Fruit fly (Drosophila melanogaster): ENCODE results near the gene Grp170.

Grp170 gene

DNA sequence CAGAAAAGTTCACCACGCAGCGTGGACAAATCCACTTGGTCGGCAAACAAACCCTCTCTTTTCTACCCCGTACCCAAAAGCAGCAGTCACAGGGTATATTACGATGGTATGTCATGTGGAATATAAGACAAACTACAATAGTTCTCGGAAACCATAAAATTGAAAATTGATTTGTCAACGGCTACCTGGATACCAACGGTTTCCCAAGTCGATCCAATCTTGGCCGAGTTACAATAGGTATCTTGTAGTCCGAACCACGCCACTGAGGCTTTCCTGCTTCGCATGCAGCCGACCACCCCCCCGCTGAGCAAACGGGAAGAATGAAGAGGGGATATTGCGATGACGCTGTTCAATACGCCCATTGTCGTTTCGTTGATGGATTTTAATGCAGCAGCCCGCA is 43.5 kb upstream of the Grp170 start (continued):
- TF ChIP-seq CrebB (tag; optimal IDR thresholded peaks at IDR 0.05) (no peak), eve (GFP tag; optimal IDR thresholded peaks at IDR 0.05) (peak in 1 of 2 experiments; percentile 21), Meics (GFP tag; optimal IDR thresholded peaks at IDR 0.05) (peak; percentile 14), jumu (GFP tag; optimal IDR thresholded peaks at IDR 0.05) (peak; percentile 76), phol (tag; optimal IDR thresholded peaks at IDR 0.05) (peak; percentile 51), lab (GFP tag; optimal IDR thresholded peaks at IDR 0.05) (peak; percentile 36), CG13624 (GFP tag; optimal IDR thresholded peaks at IDR 0.05) (no peak), CG11723 (GFP tag; optimal IDR thresholded peaks at IDR 0.05) (no peak), Gug (GFP tag; IDR thresholded peaks at IDR 0.05) (peak; percentile 59; the same call in 2 of the 4 replicates), nerfin-1 (tag; optimal IDR thresholded peaks at IDR 0.05) (peak; percentile 49), CG17612 (GFP tag; IDR thresholded peaks at IDR 0.05) (no peak), Abd-B (GFP tag; optimal IDR thresholded peaks at IDR 0.05) (peak; percentile 8), luna (GFP tag; optimal IDR thresholded peaks at IDR 0.05) (no peak), Mrtf (GFP tag; IDR thresholded peaks at IDR 0.05) (peak; percentile 71), CG10565 (GFP tag; optimal IDR thresholded peaks at IDR 0.05) (no peak), Aef1 (GFP tag; IDR thresholded peaks at IDR 0.05) (0 out of 3 replicates have a peak, but pooled peaks have one; percentile 20), amos (GFP tag; IDR thresholded peaks at IDR 0.05; ENCODE audit: partially characterized antibody) (no peak), Fer3 (tag; optimal IDR thresholded peaks at IDR 0.05) (peak; percentile 20), CG16815 (GFP tag; optimal IDR thresholded peaks at IDR 0.05) (peak; percentile 51), bowl (GFP tag; IDR thresholded peaks at IDR 0.05) (no peak), CG2129 (GFP tag; IDR thresholded peaks at IDR 0.05; ENCODE audit: partially characterized antibody) (no peak), Kr (GFP tag; optimal IDR thresholded peaks at IDR 0.05) (no peak), dysf (GFP tag; IDR thresholded peaks at IDR 0.05) (peak; percentile 83), CG2678 (tag; optimal IDR thresholded peaks at IDR 0.05) (peak; percentile 44), CG9876 (GFP tag; optimal IDR thresholded peaks at IDR 0.05) (no peak), Fer2 (tag; optimal IDR thresholded peaks at IDR 0.05) (no peak), CG15269 (tag; optimal IDR thresholded peaks at IDR 0.05) (no peak), Myb (GFP tag; optimal IDR thresholded peaks at IDR 0.05) (no peak), slp2 (GFP tag; optimal IDR thresholded peaks at IDR 0.05) (peak; percentile 26), pzg (GFP tag; optimal IDR thresholded peaks at IDR 0.05) (no peak), Jarid2 (GFP tag; optimal IDR thresholded peaks at IDR 0.05) (no peak), danr (GFP tag; IDR thresholded peaks at IDR 0.05) (no peak), CG3407 (GFP tag; optimal IDR thresholded peaks at IDR 0.05) (no peak), CG18764 (GFP tag; optimal IDR thresholded peaks at IDR 0.05) (no peak), NC2β (GFP tag; optimal IDR thresholded peaks at IDR 0.05) (peak; percentile 2), CG10267 (tag; optimal IDR thresholded peaks at IDR 0.05) (peak; percentile 40), Optix (GFP tag; IDR thresholded peaks at IDR 0.05) (peak; percentile 78), Awh (GFP tag; IDR thresholded peaks at IDR 0.05) (peak; percentile 67), dati (GFP tag; IDR thresholded peaks at IDR 0.05) (0 out of 2 replicates have a peak, but pooled peaks have one; percentile 15), CG10321 (GFP tag; IDR thresholded peaks at IDR 0.05) (no peak), Neu2 (GFP tag; optimal IDR thresholded peaks at IDR 0.05; ENCODE audit: borderline replicate concordance) (no peak), CG11093 (GFP tag; IDR thresholded peaks at IDR 0.05) (peak; percentile 62; the same call in 1 of the 3 replicates), dan (GFP tag; IDR thresholded peaks at IDR 0.05) (peak; percentile 56; the same call in 1 of the 2 replicates), CG2889 (GFP tag; IDR thresholded peaks at IDR 0.05) (no peak), CG17385 (GFP tag; optimal IDR thresholded peaks at IDR 0.05) (peak; percentile 31), CG7372 (GFP tag; IDR thresholded peaks at IDR 0.05) (peak; percentile 53; the same call in 1 of the 2 replicates), CG34224 (GFP tag; IDR thresholded peaks at IDR 0.05; ENCODE audit: partially characterized antibody) (no peak), CG12942 (GFP tag; optimal IDR thresholded peaks at IDR 0.05) (no peak), tgo (GFP tag; IDR thresholded peaks at IDR 0.05) (peak; percentile 76), pnt (GFP tag; optimal IDR thresholded peaks at IDR 0.05) (peak; percentile 77), CG6813 (GFP tag; optimal IDR thresholded peaks at IDR 0.05) (peak; percentile 26)

All from whole organism, embryonic.